Worm (Caenorhabditis elegans) whole organism, L3 larva: ENCODE results near the gene T19H5.6.
A peak's percentile ranks its signal among the peaks of the same experiment; 100 is the strongest.

Experiments used
- ZK546.5 ChIP-seq: sonication (generic microtip); optimal IDR thresholded peaks from 2 replicates; lab custom pipeline; 2017; ENCODE audit warnings: missing biosample characterization, missing genetic modification characterization
- aly-2 ChIP-seq: fragments of 150-350 bp; optimal IDR thresholded peaks from 2 replicates; lab custom pipeline; 2014; ENCODE audit warnings: missing biosample characterization, missing genetic modification characterization
- ama-1 ChIP-seq: fragments of 150-350 bp; optimal IDR thresholded peaks from 2 replicates; lab custom pipeline; 2018
- ceh-16 ChIP-seq: sonication (generic microtip); optimal IDR thresholded peaks from 2 replicates; lab custom pipeline; 2017; ENCODE audit warnings: missing biosample characterization, missing genetic modification characterization
- ceh-28 ChIP-seq: fragments of 150-350 bp; optimal IDR thresholded peaks from 2 replicates; lab custom pipeline; 2014; ENCODE audit warnings: missing biosample characterization, missing genetic modification reagents, missing genetic modification characterization
- ceh-82 ChIP-seq: fragments of 150-350 bp; optimal IDR thresholded peaks from 2 replicates; lab custom pipeline; 2014; ENCODE audit warnings: missing biosample characterization, missing genetic modification characterization
- ceh-9 ChIP-seq: sonication (generic microtip); optimal IDR thresholded peaks from 2 replicates; lab custom pipeline; 2018; ENCODE audit warnings: missing biosample characterization, missing genetic modification characterization
- daf-12 ChIP-seq: fragments of 150-350 bp; optimal IDR thresholded peaks from 2 replicates; lab custom pipeline; 2014; ENCODE audit warnings: missing biosample characterization, missing genetic modification reagents, missing genetic modification characterization
- elt-3 ChIP-seq, 3 experiments: fragments of 150-350 bp in 1 of 3; sonication (generic microtip) in 2 of 3; optimal IDR thresholded peaks; 2 replicates in 2 of 3; 4 replicates in 1 of 3; lab custom pipeline; 2014 to 2017; ENCODE audit warnings: missing biosample characterization in 3 of 3, missing genetic modification characterization in 3 of 3
- fkh-10 ChIP-seq: sonication (generic microtip); optimal IDR thresholded peaks from 2 replicates; lab custom pipeline; 2017; ENCODE audit warnings: missing biosample characterization, missing genetic modification reagents, missing genetic modification characterization
- fkh-2 ChIP-seq: fragments of 150-350 bp; optimal IDR thresholded peaks from 2 replicates; lab custom pipeline; 2014; ENCODE audit warnings: missing biosample characterization, missing genetic modification reagents, missing genetic modification characterization
- hmg-11 ChIP-seq: sonication (generic microtip); optimal IDR thresholded peaks from 2 replicates; lab custom pipeline; 2016; ENCODE audit warnings: missing genetic modification characterization, missing compliant biosample characterization
- jun-1 ChIP-seq: fragments of 150-350 bp; optimal IDR thresholded peaks from 2 replicates; lab custom pipeline; 2014; ENCODE audit warnings: missing biosample characterization, missing genetic modification reagents, missing genetic modification characterization
- lin-15B ChIP-seq: fragments of 150-350 bp; optimal IDR thresholded peaks from 2 replicates; lab custom pipeline; 2014; ENCODE audit warnings: missing biosample characterization, missing genetic modification characterization
- lin-39 ChIP-seq: fragments of 150-350 bp; optimal IDR thresholded peaks from 2 replicates; lab custom pipeline; 2018; ENCODE audit warnings: missing biosample characterization, missing genetic modification reagents, missing genetic modification characterization
- lsy-12 ChIP-seq: sonication (generic microtip); optimal IDR thresholded peaks from 2 replicates; lab custom pipeline; 2016; ENCODE audit warnings: mild to moderate bottlenecking, missing genetic modification characterization, missing compliant biosample characterization
- mdl-1 ChIP-seq: fragments of 150-350 bp; optimal IDR thresholded peaks from 2 replicates; lab custom pipeline; 2014; ENCODE audit warnings: missing biosample characterization, missing genetic modification characterization
- mml-1 ChIP-seq: fragments of 150-350 bp; sonication (generic microtip); optimal IDR thresholded peaks from 3 replicates; lab custom pipeline; 2014; ENCODE audit warnings: missing biosample characterization, missing genetic modification characterization
- nfya-1 ChIP-seq: sonication (generic microtip); optimal IDR thresholded peaks from 2 replicates; lab custom pipeline; 2017; ENCODE audit warnings: missing genetic modification characterization, mild to moderate bottlenecking, missing compliant biosample characterization, antibody characterized with exemption, moderate library complexity; ENCODE audit not compliant: insufficient read depth
- nhr-11 ChIP-seq: fragments of 150-350 bp; optimal IDR thresholded peaks from 2 replicates; lab custom pipeline; 2014; ENCODE audit warnings: missing biosample characterization, missing genetic modification characterization
- nhr-12 ChIP-seq: fragments of 150-350 bp; optimal IDR thresholded peaks from 2 replicates; lab custom pipeline; 2014; ENCODE audit warnings: missing biosample characterization, missing genetic modification characterization
- nhr-23 ChIP-seq: fragments of 150-350 bp; optimal IDR thresholded peaks from 2 replicates; lab custom pipeline; 2014; ENCODE audit warnings: missing biosample characterization, missing genetic modification reagents, missing genetic modification characterization
- nhr-237 ChIP-seq: fragments of 150-350 bp; optimal IDR thresholded peaks from 2 replicates; lab custom pipeline; 2014; ENCODE audit warnings: missing biosample characterization, missing genetic modification characterization
- nhr-28 ChIP-seq: fragments of 150-350 bp; optimal IDR thresholded peaks from 2 replicates; lab custom pipeline; 2014; ENCODE audit warnings: missing biosample characterization, missing genetic modification characterization
- nhr-43 ChIP-seq: sonication (generic microtip); optimal IDR thresholded peaks from 2 replicates; lab custom pipeline; 2016; ENCODE audit warnings: mild to moderate bottlenecking, missing genetic modification characterization, missing compliant biosample characterization; ENCODE audit not compliant: poor library complexity, severe bottlenecking
- nhr-67 ChIP-seq: fragments of 150-350 bp; optimal IDR thresholded peaks from 2 replicates; lab custom pipeline; 2014; ENCODE audit warnings: missing biosample characterization, missing genetic modification characterization
- pha-4 ChIP-seq: fragments of 150-350 bp; optimal IDR thresholded peaks from 2 replicates; lab custom pipeline; 2014; ENCODE audit warnings: missing biosample characterization, missing genetic modification reagents, missing genetic modification characterization
- sea-2 ChIP-seq: fragments of 150-350 bp; sonication (generic microtip); optimal IDR thresholded peaks from 4 replicates; lab custom pipeline; 2014; ENCODE audit warnings: missing biosample characterization, missing genetic modification reagents, missing genetic modification characterization
- skn-1 ChIP-seq: fragments of 150-350 bp; optimal IDR thresholded peaks from 2 replicates; lab custom pipeline; 2014; ENCODE audit warnings: missing biosample characterization, missing genetic modification characterization
- snpc-4 ChIP-seq: fragments of 150-350 bp; optimal IDR thresholded peaks from 2 replicates; lab custom pipeline; 2014; ENCODE audit warnings: missing biosample characterization, missing genetic modification characterization
- tbx-2 ChIP-seq: sonication (generic microtip); optimal IDR thresholded peaks from 2 replicates; lab custom pipeline; 2016; ENCODE audit warnings: mild to moderate bottlenecking, missing genetic modification characterization, missing compliant biosample characterization
- unc-39 ChIP-seq: sonication (generic microtip); optimal IDR thresholded peaks from 4 replicates; lab custom pipeline; 2017; ENCODE audit warnings: missing biosample characterization, missing genetic modification characterization
- zag-1 ChIP-seq: fragments of 150-350 bp; optimal IDR thresholded peaks from 2 replicates; lab custom pipeline; 2014; ENCODE audit warnings: missing biosample characterization, missing genetic modification characterization
- ztf-11 ChIP-seq: fragments of 150-350 bp; optimal IDR thresholded peaks from 2 replicates; lab custom pipeline; 2014; ENCODE audit warnings: missing biosample characterization, missing genetic modification characterization

T19H5.6 gene

ce11 chrII:9436009-9436408 is 34.0 kb downstream of the T19H5.6 start, which contains the start of gene kin-16:
kin-16 (minus strand) TSS chrII:9436109.
- no peak for TF ChIP-seq ZK546.5 (tag; lab: Kevin White, UChicago)
- no peak for TF ChIP-seq nhr-11 (tag; lab: Kevin White, UChicago)
- no peak for TF ChIP-seq nhr-12 (tag; lab: Kevin White, UChicago)
- TF ChIP-seq mdl-1 (tag; lab: Kevin White, UChicago): no peak
- TF ChIP-seq ceh-16 (tag; lab: Kevin White, UChicago): no peak
- no peak for TF ChIP-seq nhr-237 (tag; lab: Kevin White, UChicago)
- TF ChIP-seq nfya-1 (tag; lab: Kevin White, UChicago): no peak
- no peak for TF ChIP-seq ceh-9 (tag; lab: Kevin White, UChicago)
- TF ChIP-seq elt-3 (tag; optimal IDR thresholded peaks at IDR 0.05; lab: Kevin White, UChicago): no peak
- TF ChIP-seq nhr-23 (tag; lab: Kevin White, UChicago): no peak
- no peak for TF ChIP-seq tbx-2 (tag; lab: Kevin White, UChicago)
- no peak for TF ChIP-seq ceh-28 (tag; lab: Kevin White, UChicago)
- no peak for TF ChIP-seq fkh-10 (GFP tag; lab: Kevin White, UChicago)
- TF ChIP-seq lsy-12: no peak
- no peak for TF ChIP-seq skn-1 (tag; lab: Kevin White, UChicago)
- TF ChIP-seq ama-1 (lab: Kevin White, UChicago): no peak
- no peak for TF ChIP-seq snpc-4 (tag; lab: Kevin White, UChicago)
- TF ChIP-seq nhr-28: no peak
- TF ChIP-seq, all 47 proteins: peak for 0

DNA sequence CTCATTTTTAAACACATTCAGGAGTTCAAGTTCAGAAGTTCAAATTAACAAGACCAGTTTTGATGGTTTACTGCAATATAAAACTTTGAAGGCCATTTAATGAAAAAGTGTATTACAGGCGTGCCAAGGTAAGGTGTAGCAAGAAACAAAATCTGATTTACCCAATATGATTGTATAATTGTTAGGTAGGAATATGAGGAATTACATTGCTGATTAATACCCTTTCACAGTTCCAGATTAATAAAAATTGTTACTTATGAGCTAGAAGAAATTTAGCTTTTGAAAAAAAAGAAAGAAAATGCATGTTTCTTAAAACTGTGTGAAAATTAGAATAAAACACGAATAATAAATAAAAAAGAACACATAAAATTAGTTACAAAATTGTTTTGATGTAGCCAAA is 36.4 kb downstream of the T19H5.6 start, which contains the start of gene kin-15:
TSS of gene kin-15 (minus strand) at position 101 of the 400 bp plus-strand sequence.
- TF ChIP-seq ceh-82 (tag; lab: Kevin White, UChicago) (no peak), elt-3 (tag; optimal IDR thresholded peaks at IDR 0.05; lab: Kevin White, UChicago) (no peak), lsy-12 (no peak), nhr-43 (tag; lab: Kevin White, UChicago) (no peak), aly-2 (tag; lab: Kevin White, UChicago) (no peak), nfya-1 (tag; lab: Kevin White, UChicago) (no peak), ceh-28 (tag; lab: Kevin White, UChicago) (no peak), fkh-2 (no peak), lin-15B (tag; lab: Kevin White, UChicago) (no peak)

DNA sequence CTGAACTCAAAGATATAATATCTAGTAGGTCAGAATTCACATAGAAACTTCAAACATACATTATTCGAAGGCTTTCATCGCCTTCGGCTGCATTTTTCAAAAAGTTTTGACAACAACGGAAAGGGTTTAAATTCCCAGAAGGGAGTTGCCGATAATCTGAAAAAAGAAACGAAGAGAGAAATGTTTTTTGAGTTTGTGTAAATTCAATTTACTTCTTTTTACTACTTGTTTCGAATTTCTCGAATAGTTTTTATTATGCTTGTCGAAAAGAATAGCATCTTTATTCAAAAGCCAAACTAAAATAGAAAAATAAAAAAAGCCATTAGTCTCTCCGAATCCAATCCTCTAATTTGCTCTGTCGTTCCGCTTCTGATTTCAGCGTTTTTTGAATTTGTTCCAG is 38.9 kb downstream of the T19H5.6 start:
- TF ChIP-seq fkh-10 (GFP tag; lab: Kevin White, UChicago) (peak; percentile 75), nhr-11 (tag; lab: Kevin White, UChicago) (no peak), nhr-67 (no peak)

- no peak for TF ChIP-seq jun-1
- TF ChIP-seq pha-4 (tag; lab: Kevin White, UChicago): peak; percentile 78
- peak; percentile 5 for TF ChIP-seq hmg-11 (tag; lab: Kevin White, UChicago)
Measured at ce11 chrII:9427644-9428043, 42.4 kb downstream of the T19H5.6 start, which contains the start of gene M176.5. M176.5 (minus strand) TSS chrII:9427744.

ce11 chrII:9426076-9426475 is 43.9 kb downstream of the T19H5.6 start, which contains the start of gene M176.10:
M176.10 (minus strand) TSS chrII:9426176.
- TF ChIP-seq ceh-82 (tag; lab: Kevin White, UChicago) (no peak), skn-1 (tag; lab: Kevin White, UChicago) (no peak), tbx-2 (tag; lab: Kevin White, UChicago) (no peak), ceh-28 (tag; lab: Kevin White, UChicago) (no peak), ztf-11 (no peak), ama-1 (lab: Kevin White, UChicago) (no peak), zag-1 (no peak), mml-1 (tag; lab: Kevin White, UChicago) (no peak), nhr-237 (tag; lab: Kevin White, UChicago) (no peak), sea-2 (GFP tag; lab: Kevin White, UChicago) (no peak), unc-39 (no peak), jun-1 (no peak), lin-15B (tag; lab: Kevin White, UChicago) (no peak), daf-12 (tag; lab: Kevin White, UChicago) (no peak), nhr-11 (tag; lab: Kevin White, UChicago) (no peak), lin-39 (tag; lab: Kevin White, UChicago) (no peak)
